Worm (Caenorhabditis elegans): Measurements from ENCODE around the gene gst-36.

The gst-36 gene

ce11 chrX:9869522-9869921 is 6.8 kb upstream of the gst-36 start, which contains the start of gene R07B1.13:
R07B1.13 (plus strand) TSS chrX:9869822.
- TF ChIP-seq jun-1 (tag; optimal IDR thresholded peaks at IDR 0.05) (no peak), ceh-62 (tag; optimal IDR thresholded peaks at IDR 0.05) (no peak), nhr-76 (tag; optimal IDR thresholded peaks at IDR 0.05) (no peak), snpc-1.2 (GFP tag; IDR thresholded peaks at IDR 0.05) (no peak), snpc-4 (tag; optimal IDR thresholded peaks at IDR 0.05) (no peak), mdt-29 (GFP tag; IDR thresholded peaks at IDR 0.05) (no peak), lin-13 (GFP tag; optimal IDR thresholded peaks at IDR 0.05) (no peak), ceh-32 (tag; optimal IDR thresholded peaks at IDR 0.05; ENCODE audit: poor library complexity) (no peak)

ce11 chrX:9868820-9869219 is 6.1 kb upstream of the gst-36 start, which contains the start of gene R07B1.7:
R07B1.7 (plus strand) TSS chrX:9869120.
- TF ChIP-seq madf-5 (GFP tag; IDR thresholded peaks at IDR 0.05) (no peak), ZK546.5 (tag; optimal IDR thresholded peaks at IDR 0.05) (no peak), ZK337.2 (GFP tag; IDR thresholded peaks at IDR 0.05) (no peak)

ce11 chrX:9866355-9866754 is 3.6 kb upstream of the gst-36 start, which contains the start of gene R07B1.6:
R07B1.6 (plus strand) TSS chrX:9866655.
- TF ChIP-seq aha-1 (tag) (no peak), spr-3 (GFP tag; optimal IDR thresholded peaks at IDR 0.05) (no peak), mdl-1 (tag; optimal IDR thresholded peaks at IDR 0.05) (no peak), dmd-6 (GFP tag; IDR thresholded peaks at IDR 0.05) (no peak), ceh-62 (tag; optimal IDR thresholded peaks at IDR 0.05) (no peak), rbr-2 (tag; optimal IDR thresholded peaks at IDR 0.05) (no peak), unc-62 (GFP tag; optimal IDR thresholded peaks at IDR 0.05 in 1 of 2) (no peak), unc-62 (tag; optimal IDR thresholded peaks at IDR 0.05) (no peak)

ce11 chrX:9858069-9858468 is 4.7 kb downstream of the gst-36 start, which contains the start of gene scav-5:
scav-5 (plus strand) TSS chrX:9858365.
- TF ChIP-seq pha-4 (GFP tag; IDR thresholded peaks at IDR 0.05) (no peak), pha-4 (tag; optimal IDR thresholded peaks at IDR 0.05) (no peak), madf-5 (GFP tag; IDR thresholded peaks at IDR 0.05) (no peak), lsy-2 (tag; optimal IDR thresholded peaks at IDR 0.05) (no peak), nhr-77 (tag; optimal IDR thresholded peaks at IDR 0.05) (peak; percentile 17), dmd-8 (GFP tag; IDR thresholded peaks at IDR 0.05) (no peak), daf-8 (GFP tag; IDR thresholded peaks at IDR 0.05) (no peak), ceh-44 (GFP tag; IDR thresholded peaks at IDR 0.05) (no peak), php-3 (GFP tag; IDR thresholded peaks at IDR 0.05) (peak; percentile 71), dpl-1 (GFP tag; optimal IDR thresholded peaks at IDR 0.05) (no peak), lin-29 (GFP tag; IDR thresholded peaks at IDR 0.05) (no peak), nhr-237 (tag; optimal IDR thresholded peaks at IDR 0.05) (no peak), mep-1 (tag; optimal IDR thresholded peaks at IDR 0.05) (no peak), ceh-62 (tag; optimal IDR thresholded peaks at IDR 0.05) (no peak), ZK337.2 (GFP tag; IDR thresholded peaks at IDR 0.05) (no peak), lim-7 (GFP tag; IDR thresholded peaks at IDR 0.05) (no peak), snpc-4 (tag; optimal IDR thresholded peaks at IDR 0.05) (no peak), F10B5.3 (tag; optimal IDR thresholded peaks at IDR 0.05) (no peak), hmg-1.1 (GFP tag; IDR thresholded peaks at IDR 0.05) (no peak), R02D3.7 (tag; optimal IDR thresholded peaks at IDR 0.05) (no peak), mxl-3 (GFP tag; optimal IDR thresholded peaks at IDR 0.05) (no peak), vab-7 (GFP tag; IDR thresholded peaks at IDR 0.05) (no peak), Y5F2A.4 (GFP tag; optimal IDR thresholded peaks at IDR 0.05) (no peak), dve-1 (tag; optimal IDR thresholded peaks at IDR 0.05; ENCODE audit: insufficient read depth) (peak; percentile 83), attf-4 (tag; optimal IDR thresholded peaks at IDR 0.05) (no peak), lir-3 (tag; optimal IDR thresholded peaks at IDR 0.05) (no peak), duxl-1 (tag; optimal IDR thresholded peaks at IDR 0.05; ENCODE audit: poor library complexity) (no peak), zfp-3 (GFP tag; conservative IDR thresholded peaks at IDR 0.05) (no peak), Y105C5A.15 (GFP tag; IDR thresholded peaks at IDR 0.05) (no peak), aha-1 (tag) (no peak), lin-39 (tag; optimal IDR thresholded peaks at IDR 0.05) (no peak), zip-11 (GFP tag; IDR thresholded peaks at IDR 0.05) (no peak), tag-97 (GFP tag; IDR thresholded peaks at IDR 0.05) (no peak), dmd-6 (GFP tag; IDR thresholded peaks at IDR 0.05) (peak; percentile 76), ztf-11 (tag; optimal IDR thresholded peaks at IDR 0.05) (no peak)

Data from whole organism, L4 larva.